Worm (Caenorhabditis elegans): Measurements from ENCODE around the gene F25H8.2.

F25H8.2 gene

DNA sequence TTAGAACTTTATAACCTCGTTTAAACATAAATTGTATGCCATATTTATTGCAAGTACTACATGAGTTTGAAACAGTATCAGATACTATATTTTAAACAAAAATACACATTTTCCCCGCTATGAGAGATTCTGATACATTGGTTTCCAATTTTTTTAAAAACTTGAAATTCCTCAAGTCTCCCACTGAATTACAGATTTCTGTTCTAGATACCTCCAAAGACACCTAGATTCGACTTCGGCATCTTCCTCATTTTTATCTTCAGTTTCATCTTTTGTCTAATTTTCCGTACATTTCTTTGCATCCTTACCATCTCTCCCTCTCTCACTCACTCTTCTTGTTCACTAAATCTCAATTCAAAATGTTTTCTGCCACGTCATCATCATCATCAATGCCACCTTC is 31.9 kb downstream of the F25H8.2 start, which contains the start of gene T13H10.2:
Gene T13H10.2 (plus strand): TSS at position 301 of the 400 bp plus-strand sequence.
- TF ChIP-seq unc-62 (GFP tag; optimal IDR thresholded peaks at IDR 0.05) (no peak), snpc-4 (tag; optimal IDR thresholded peaks at IDR 0.05) (no peak), M03D4.4 (tag; optimal IDR thresholded peaks at IDR 0.05) (no peak), mep-1 (tag; optimal IDR thresholded peaks at IDR 0.05) (no peak), unc-120 (tag; optimal IDR thresholded peaks at IDR 0.05; ENCODE audit: poor library complexity, severe bottlenecking) (no peak), ham-2 (GFP tag; optimal IDR thresholded peaks at IDR 0.05) (no peak), nhr-76 (tag; optimal IDR thresholded peaks at IDR 0.05) (no peak), flh-1 (GFP tag; optimal IDR thresholded peaks at IDR 0.05) (no peak), blmp-1 (tag; optimal IDR thresholded peaks at IDR 0.05) (no peak), nhr-12 (tag; optimal IDR thresholded peaks at IDR 0.05) (no peak), tbx-8 (GFP tag; optimal IDR thresholded peaks at IDR 0.05) (no peak), ces-1 (GFP tag; optimal IDR thresholded peaks at IDR 0.05) (no peak), mab-5 (tag; optimal IDR thresholded peaks at IDR 0.05) (no peak)

- TF ChIP-seq lsy-2 (tag; optimal IDR thresholded peaks at IDR 0.05) (no peak), cnd-1 (tag; optimal IDR thresholded peaks at IDR 0.05) (no peak), ceh-83 (GFP tag; optimal IDR thresholded peaks at IDR 0.05) (no peak), ceh-43 (GFP tag; optimal IDR thresholded peaks at IDR 0.05) (no peak), blmp-1 (tag; optimal IDR thresholded peaks at IDR 0.05) (no peak), ceh-39 (tag; optimal IDR thresholded peaks at IDR 0.05) (no peak), pha-4 (tag; optimal IDR thresholded peaks at IDR 0.05) (no peak), drap-1 (GFP tag; optimal IDR thresholded peaks at IDR 0.05) (no peak), zip-8 (tag; optimal IDR thresholded peaks at IDR 0.05) (no peak), nhr-28 (tag; optimal IDR thresholded peaks at IDR 0.05) (no peak), mep-1 (tag; optimal IDR thresholded peaks at IDR 0.05) (no peak), elt-1 (tag; optimal IDR thresholded peaks at IDR 0.05; ENCODE audit: borderline replicate concordance, insufficient read depth) (no peak), ztf-11 (tag; optimal IDR thresholded peaks at IDR 0.05) (no peak), unc-62 (GFP tag; optimal IDR thresholded peaks at IDR 0.05) (no peak), lin-32 (GFP tag; optimal IDR thresholded peaks at IDR 0.05) (no peak), bed-3 (GFP tag; optimal IDR thresholded peaks at IDR 0.05) (no peak), sptf-1 (tag; optimal IDR thresholded peaks at IDR 0.05) (no peak), nhr-76 (tag; optimal IDR thresholded peaks at IDR 0.05) (no peak), ces-1 (GFP tag; optimal IDR thresholded peaks at IDR 0.05) (no peak), mls-2 (tag; optimal IDR thresholded peaks at IDR 0.05) (no peak)
Observed at ce11 chrIV:9969081-9969480, 37.0 kb downstream of the F25H8.2 start, which contains the start of the genes kin-5 and C47E12.11. TSS of gene kin-5 (minus strand) at chrIV:9969181. TSS of gene C47E12.11 (plus strand) at chrIV:9969400.

- no peak for TF ChIP-seq elt-1 (tag; optimal IDR thresholded peaks at IDR 0.05; ENCODE audit: borderline replicate concordance, insufficient read depth)
Observed at ce11 chrIV:9972629-9973028, 40.6 kb downstream of the F25H8.2 start, which contains the start of the genes C47E12.12 and C47E12.10. TSS of gene C47E12.12 (minus strand) at chrIV:9972729. TSS of gene C47E12.10 (plus strand) at chrIV:9972800.

DNA sequence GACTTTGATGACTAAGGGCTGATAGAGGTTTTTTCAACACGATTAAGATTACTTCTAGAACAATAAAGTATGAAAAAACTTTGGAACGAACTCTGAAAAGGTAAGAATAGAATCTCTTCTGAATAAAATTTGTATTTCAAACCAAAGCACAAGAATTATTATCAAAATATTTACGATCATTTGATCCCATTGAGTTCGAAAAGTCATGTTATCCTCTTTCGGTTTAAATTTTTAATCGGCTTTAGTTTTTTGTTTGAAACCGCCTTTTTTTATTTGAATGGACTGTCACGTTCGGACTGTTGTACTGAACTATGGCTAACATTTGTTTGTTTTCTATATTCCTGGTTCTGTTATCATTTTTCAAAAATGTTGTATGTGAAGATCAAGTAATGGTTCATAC is 42.4 kb downstream of the F25H8.2 start, which contains the start of gene C47E12.9:
Gene C47E12.9 (plus strand): TSS at position 301 of the 400 bp plus-strand sequence.
- TF ChIP-seq ztf-11 (tag; optimal IDR thresholded peaks at IDR 0.05) (no peak), unc-39 (tag; optimal IDR thresholded peaks at IDR 0.05) (no peak), flh-1 (GFP tag; optimal IDR thresholded peaks at IDR 0.05) (no peak), ceh-43 (GFP tag; optimal IDR thresholded peaks at IDR 0.05) (no peak), elt-3 (tag; optimal IDR thresholded peaks at IDR 0.05) (no peak), ham-2 (GFP tag; optimal IDR thresholded peaks at IDR 0.05) (no peak), bed-3 (GFP tag; optimal IDR thresholded peaks at IDR 0.05) (no peak), unc-120 (tag; optimal IDR thresholded peaks at IDR 0.05; ENCODE audit: poor library complexity, severe bottlenecking) (no peak), nhr-2 (tag; optimal IDR thresholded peaks at IDR 0.05) (no peak), mab-5 (tag; optimal IDR thresholded peaks at IDR 0.05) (no peak), nhr-28 (tag; optimal IDR thresholded peaks at IDR 0.05) (no peak), cnd-1 (tag; optimal IDR thresholded peaks at IDR 0.05) (no peak)

DNA sequence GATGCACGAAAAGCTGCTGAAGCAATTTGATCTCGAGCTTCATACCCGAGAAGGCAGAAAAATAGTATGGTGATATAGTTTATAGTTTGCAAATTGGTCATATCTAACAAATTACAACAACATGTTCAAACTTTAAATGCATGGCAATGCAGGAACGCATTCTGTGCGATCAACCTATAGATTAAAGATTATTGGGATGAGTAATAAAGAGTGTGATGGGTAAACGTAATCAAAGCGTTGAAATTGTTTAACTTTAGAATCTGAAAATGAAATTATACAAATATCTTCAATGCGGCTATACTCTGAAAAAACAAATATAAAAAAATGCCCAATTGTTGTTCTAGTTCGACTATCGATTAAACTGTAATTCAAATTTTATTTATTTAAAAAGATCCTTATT is 44.2 kb downstream of the F25H8.2 start, which contains the start of gene C47E12.14:
Gene C47E12.14 (minus strand): TSS at position 101 of the 400 bp plus-strand sequence.
- no peak for TF ChIP-seq drap-1 (GFP tag; optimal IDR thresholded peaks at IDR 0.05)
- no peak for TF ChIP-seq flh-1 (GFP tag; optimal IDR thresholded peaks at IDR 0.05)
- no peak for TF ChIP-seq nhr-28 (tag; optimal IDR thresholded peaks at IDR 0.05)
- TF ChIP-seq snpc-4 (tag; optimal IDR thresholded peaks at IDR 0.05): no peak
- TF ChIP-seq mab-5 (tag; optimal IDR thresholded peaks at IDR 0.05): no peak
- TF ChIP-seq unc-120 (tag; optimal IDR thresholded peaks at IDR 0.05; ENCODE audit: poor library complexity, severe bottlenecking): no peak
